Fruit fly (Drosophila melanogaster) whole organism, prepupa: ENCODE measurements around the gene Pdxk.

Source experiments
- Blimp-1 ChIP-seq: fragments of 200-800 bp; sonication (Bioruptor generic); optimal IDR thresholded peaks from 3 replicates; lab custom pipeline; 2017; ENCODE audit warnings: missing biosample characterization, missing genetic modification characterization, mild to moderate bottlenecking, moderate library complexity, missing genetic modification reagents
- CG10631 ChIP-seq: fragments of 200-800 bp; sonication (Bioruptor generic); optimal IDR thresholded peaks from 2 replicates; lab custom pipeline; 2016; ENCODE audit warnings: missing biosample characterization, missing genetic modification characterization
- CG10669 ChIP-seq: fragments of 200-800 bp; sonication (Bioruptor generic); optimal IDR thresholded peaks from 3 replicates; lab custom pipeline; 2018; ENCODE audit warnings: missing biosample characterization, mild to moderate bottlenecking, missing genetic modification characterization, moderate library complexity
- CG11294 ChIP-seq: fragments of 200-800 bp; sonication (Bioruptor generic); IDR thresholded peaks from 2 replicates; pipeline ENCODE4 v1.3.6; 2022; ENCODE audit warnings: missing biosample characterization, missing genetic modification characterization
- CG11902 ChIP-seq: fragments of 200-800 bp; sonication (Bioruptor generic); optimal IDR thresholded peaks from 3 replicates; lab custom pipeline; 2016; ENCODE audit warnings: missing biosample characterization, missing genetic modification characterization
- CG15336 ChIP-seq: fragments of 200-800 bp; sonication (Bioruptor generic); IDR thresholded peaks from 2 replicates; pipeline ENCODE4 v1.3.6; 2022; ENCODE audit warnings: missing biosample characterization, missing genetic modification characterization
- CG1621 ChIP-seq: fragments of 200-800 bp; sonication (Bioruptor generic); optimal IDR thresholded peaks from 3 replicates; lab custom pipeline; 2018; ENCODE audit warnings: missing biosample characterization, mild to moderate bottlenecking, missing genetic modification characterization
- CG16779 ChIP-seq: fragments of 200-800 bp; sonication (Bioruptor generic); optimal IDR thresholded peaks from 3 replicates; lab custom pipeline; 2017; ENCODE audit warnings: missing biosample characterization, mild to moderate bottlenecking, missing genetic modification characterization
- CG3032 ChIP-seq: fragments of 200-800 bp; optimal IDR thresholded peaks from 2 replicates; lab custom pipeline; 2019; ENCODE audit warnings: missing biosample characterization, mild to moderate bottlenecking, missing genetic modification characterization, moderate library complexity
- CG31627 ChIP-seq: fragments of 200-800 bp; sonication (Bioruptor generic); optimal IDR thresholded peaks from 3 replicates; lab custom pipeline; 2016; ENCODE audit warnings: missing biosample characterization, missing genetic modification characterization
- CG32006 ChIP-seq: fragments of 200-800 bp; sonication (Bioruptor generic); optimal IDR thresholded peaks from 3 replicates; lab custom pipeline; 2017; ENCODE audit warnings: missing biosample characterization, mild to moderate bottlenecking, missing genetic modification characterization
- CG34406 ChIP-seq: fragments of 200-800 bp; sonication (Bioruptor generic); optimal IDR thresholded peaks from 3 replicates; lab custom pipeline; 2016; ENCODE audit warnings: missing biosample characterization, missing genetic modification characterization
- CG3919 ChIP-seq: fragments of 200-800 bp; sonication (Bioruptor generic); optimal IDR thresholded peaks from 3 replicates; lab custom pipeline; 2016; ENCODE audit warnings: missing biosample characterization, missing genetic modification characterization
- CG4318 ChIP-seq: fragments of 200-800 bp; sonication (Bioruptor generic); optimal IDR thresholded peaks from 3 replicates; lab custom pipeline; 2017; ENCODE audit warnings: missing biosample characterization, mild to moderate bottlenecking, missing genetic modification characterization
- CG6163 ChIP-seq: fragments of 200-800 bp; sonication (Bioruptor generic); IDR thresholded peaks from 3 replicates; pipeline ENCODE4 v1.3.6; 2022; ENCODE audit warnings: missing biosample characterization, missing genetic modification characterization
- CG6276 ChIP-seq: fragments of 200-800 bp; sonication (Bioruptor generic); optimal IDR thresholded peaks from 2 replicates; lab custom pipeline; 2017; ENCODE audit warnings: missing biosample characterization, mild to moderate bottlenecking, missing genetic modification characterization
- CG6792 ChIP-seq: fragments of 200-800 bp; sonication (Bioruptor generic); optimal IDR thresholded peaks from 3 replicates; lab custom pipeline; 2016; ENCODE audit warnings: missing biosample characterization, missing genetic modification characterization
- CG6808 ChIP-seq: fragments of 200-800 bp; sonication (Bioruptor generic); optimal IDR thresholded peaks from 3 replicates; lab custom pipeline; 2017; ENCODE audit warnings: missing biosample characterization, missing genetic modification characterization, mild to moderate bottlenecking, moderate library complexity, missing genetic modification reagents
- CG6854 ChIP-seq: fragments of 200-800 bp; sonication (Bioruptor generic); optimal IDR thresholded peaks from 2 replicates; lab custom pipeline; 2017; ENCODE audit warnings: missing biosample characterization, mild to moderate bottlenecking, missing genetic modification characterization
- CG7368 ChIP-seq: fragments of 200-800 bp; sonication (Bioruptor generic); optimal IDR thresholded peaks from 3 replicates; lab custom pipeline; 2016; ENCODE audit warnings: missing biosample characterization, missing genetic modification characterization
- CG8319 ChIP-seq: fragments of 200-800 bp; sonication (Bioruptor generic); optimal IDR thresholded peaks from 3 replicates; lab custom pipeline; 2016; ENCODE audit warnings: missing biosample characterization, missing genetic modification characterization
- CG8632 ChIP-seq: fragments of 200-800 bp; sonication (Bioruptor generic); optimal IDR thresholded peaks from 3 replicates; lab custom pipeline; 2016; ENCODE audit warnings: missing biosample characterization, missing genetic modification characterization
- CG9139 ChIP-seq: fragments of 200-800 bp; sonication (Bioruptor generic); optimal IDR thresholded peaks from 3 replicates; lab custom pipeline; 2017; ENCODE audit warnings: missing biosample characterization, mild to moderate bottlenecking, missing genetic modification characterization
- Eip78C ChIP-seq: fragments of 200-800 bp; sonication (Bioruptor generic); peaks from one replicate; lab custom pipeline; 2016; ENCODE audit warnings: missing biosample characterization, missing genetic modification characterization
- Eip93F ChIP-seq: fragments of 200-800 bp; sonication (Bioruptor generic); optimal IDR thresholded peaks from 2 replicates; lab custom pipeline; 2016; ENCODE audit warnings: missing biosample characterization, mild to moderate bottlenecking, missing genetic modification characterization
- Ets21C ChIP-seq: fragments of 200-800 bp; sonication (Bioruptor generic); optimal IDR thresholded peaks from 3 replicates; lab custom pipeline; 2016; ENCODE audit warnings: missing biosample characterization, missing genetic modification characterization
- Ets96B ChIP-seq: fragments of 200-800 bp; optimal IDR thresholded peaks from 2 replicates; lab custom pipeline; 2019; ENCODE audit warnings: missing biosample characterization, mild to moderate bottlenecking, missing genetic modification characterization, moderate library complexity
- Gug ChIP-seq: fragments of 200-800 bp; sonication (Bioruptor generic); IDR thresholded peaks from 2 replicates; pipeline ENCODE4 v1.3.6; 2022; ENCODE audit warnings: missing biosample characterization, missing genetic modification characterization
- Hr38 ChIP-seq: sonication (Bioruptor generic); optimal IDR thresholded peaks from 2 replicates; lab custom pipeline; 2016; ENCODE audit warnings: missing biosample characterization, missing genetic modification characterization
- Hr4 ChIP-seq: fragments of 200-800 bp; sonication (Bioruptor generic); optimal IDR thresholded peaks from 3 replicates; lab custom pipeline; 2016; ENCODE audit warnings: missing biosample characterization, missing genetic modification characterization
- Met ChIP-seq: fragments of 200-800 bp; sonication (Bioruptor generic); optimal IDR thresholded peaks from 3 replicates; lab custom pipeline; 2016; ENCODE audit warnings: missing biosample characterization, missing genetic modification characterization
- OdsH ChIP-seq: fragments of 200-800 bp; sonication (Bioruptor generic); optimal IDR thresholded peaks from 3 replicates; lab custom pipeline; 2016; ENCODE audit warnings: missing biosample characterization, missing genetic modification characterization
- Smox ChIP-seq: fragments of 200-800 bp; sonication (Bioruptor generic); optimal IDR thresholded peaks from 3 replicates; lab custom pipeline; 2016; ENCODE audit warnings: missing biosample characterization, missing genetic modification characterization
- Sox102F ChIP-seq: fragments of 200-800 bp; sonication (Bioruptor generic); optimal IDR thresholded peaks from 2 replicates; lab custom pipeline; 2016; ENCODE audit warnings: missing biosample characterization, mild to moderate bottlenecking, missing genetic modification characterization
- Sox14 ChIP-seq: fragments of 200-800 bp; sonication (Bioruptor generic); optimal IDR thresholded peaks from 3 replicates; lab custom pipeline; 2016; ENCODE audit warnings: missing biosample characterization, missing genetic modification characterization
- Sox15 ChIP-seq: fragments of 200-800 bp; sonication (Bioruptor generic); optimal IDR thresholded peaks from 3 replicates; lab custom pipeline; 2016; ENCODE audit warnings: missing biosample characterization, missing genetic modification characterization
- achi ChIP-seq: fragments of 200-800 bp; sonication (Bioruptor generic); optimal IDR thresholded peaks from 3 replicates; lab custom pipeline; 2016; ENCODE audit warnings: missing biosample characterization, missing genetic modification characterization
- acj6 ChIP-seq: fragments of 200-800 bp; sonication (Bioruptor generic); optimal IDR thresholded peaks from 3 replicates; lab custom pipeline; 2016; ENCODE audit warnings: missing biosample characterization, missing genetic modification characterization
- cyc ChIP-seq: fragments of 200-800 bp; sonication (Bioruptor generic); optimal IDR thresholded peaks from 3 replicates; lab custom pipeline; 2016; ENCODE audit warnings: missing biosample characterization, missing genetic modification characterization
- dac ChIP-seq: fragments of 200-800 bp; sonication (Bioruptor generic); optimal IDR thresholded peaks from 2 replicates; lab custom pipeline; 2017; ENCODE audit warnings: missing biosample characterization, mild to moderate bottlenecking, missing genetic modification characterization
- eg ChIP-seq: fragments of 200-800 bp; sonication (Bioruptor generic); IDR thresholded peaks from 3 replicates; pipeline ENCODE4 v1.3.6; 2022; ENCODE audit warnings: missing biosample characterization, missing genetic modification characterization
- esn ChIP-seq: fragments of 200-800 bp; sonication (Bioruptor generic); optimal IDR thresholded peaks from 2 replicates; lab custom pipeline; 2016; ENCODE audit warnings: missing biosample characterization, mild to moderate bottlenecking, missing genetic modification characterization, moderate library complexity
- fd59A ChIP-seq: fragments of 200-800 bp; sonication (Bioruptor generic); optimal IDR thresholded peaks from 2 replicates; lab custom pipeline; 2017; ENCODE audit warnings: missing biosample characterization, mild to moderate bottlenecking, missing genetic modification characterization, missing genetic modification reagents
- fd85E ChIP-seq: fragments of 200-800 bp; sonication (Bioruptor generic); optimal IDR thresholded peaks from 3 replicates; lab custom pipeline; 2016; ENCODE audit warnings: missing biosample characterization, missing genetic modification characterization
- fkh ChIP-seq: fragments of 200-800 bp; sonication (Bioruptor generic); optimal IDR thresholded peaks from 3 replicates; lab custom pipeline; 2017; ENCODE audit warnings: missing biosample characterization, mild to moderate bottlenecking, missing genetic modification characterization, moderate library complexity
- lz ChIP-seq: fragments of 200-800 bp; sonication (Bioruptor generic); optimal IDR thresholded peaks from 3 replicates; lab custom pipeline; 2016; ENCODE audit warnings: missing biosample characterization, missing genetic modification characterization
- net ChIP-seq: fragments of 200-800 bp; sonication (Bioruptor generic); optimal IDR thresholded peaks from 3 replicates; lab custom pipeline; 2016; ENCODE audit warnings: missing biosample characterization, missing genetic modification characterization
- pdm3 ChIP-seq: fragments of 200-800 bp; sonication (Bioruptor generic); optimal IDR thresholded peaks from 3 replicates; lab custom pipeline; 2016; ENCODE audit warnings: missing biosample characterization, missing genetic modification characterization
- salr ChIP-seq, 2 experiments: fragments of 200-800 bp; sonication (Bioruptor generic); optimal IDR thresholded peaks; 3 replicates each; lab custom pipeline; 2016 to 2018; ENCODE audit warnings: missing biosample characterization in 2 of 2, missing genetic modification characterization in 2 of 2, mild to moderate bottlenecking in 1 of 2
- spab ChIP-seq: fragments of 200-800 bp; sonication (Bioruptor generic); optimal IDR thresholded peaks from 2 replicates; lab custom pipeline; 2017; ENCODE audit warnings: missing biosample characterization, mild to moderate bottlenecking, missing genetic modification characterization, missing genetic modification reagents
- ss ChIP-seq, 2 experiments: fragments of 200-800 bp; sonication (Bioruptor generic); optimal IDR thresholded peaks; 2 replicates in 1 of 2; 3 replicates in 1 of 2; lab custom pipeline; 2017 to 2018; ENCODE audit warnings: mild to moderate bottlenecking in 2 of 2, missing biosample characterization in 2 of 2, missing genetic modification characterization in 2 of 2, moderate library complexity in 1 of 2
- svp ChIP-seq: fragments of 200-800 bp; sonication (Bioruptor generic); peaks from one replicate; lab custom pipeline; 2016; ENCODE audit warnings: missing biosample characterization, missing genetic modification characterization
- vri ChIP-seq: fragments of 200-800 bp; sonication (Bioruptor generic); optimal IDR thresholded peaks from 3 replicates; lab custom pipeline; 2016; ENCODE audit warnings: missing biosample characterization, mild to moderate bottlenecking, missing genetic modification characterization

The Pdxk gene

dm6 chr3L:9360217-9360692 lies at the start of gene Pdxk:
Gene Pdxk, plus strand, starts transcription at chr3L:9360316.
- TF ChIP-seq CG9139 (GFP tag; lab: Kevin White, UChicago) (no peak), CG11902 (GFP tag; lab: Kevin White, UChicago) (no peak), Ets96B (tag; lab: Kevin White, UChicago) (no peak), CG10669 (GFP tag; lab: Kevin White, UChicago) (peak; percentile 71), Ets21C (no peak), CG6808 (GFP tag; lab: Kevin White, UChicago) (no peak), ss (GFP tag; optimal IDR thresholded peaks at IDR 0.05; lab: Kevin White, UChicago) (peak; percentile 14 to 20), Hr4 (GFP tag; lab: Kevin White, UChicago) (no peak), vri (GFP tag; lab: Kevin White, UChicago) (peak; percentile 45), OdsH (GFP tag; lab: Kevin White, UChicago) (no peak), fkh (GFP tag; lab: Kevin White, UChicago) (peak; percentile 84), CG15336 (GFP tag; lab: Robert Waterston, UW) (no peak), achi (GFP tag; lab: Kevin White, UChicago) (no peak), CG6163 (GFP tag; lab: Robert Waterston, UW) (no peak; the same call in 2 of the 3 replicates), cyc (GFP tag; lab: Kevin White, UChicago) (no peak), CG6854 (peak; percentile 19), CG3919 (no peak), Met (GFP tag; lab: Kevin White, UChicago) (no peak), fd59A (GFP tag; lab: Kevin White, UChicago) (no peak), Sox102F (GFP tag; lab: Kevin White, UChicago) (no peak), spab (no peak), CG34406 (no peak), CG1621 (tag; lab: Kevin White, UChicago) (peak; percentile 2), CG6792 (GFP tag; lab: Kevin White, UChicago) (no peak), CG7368 (GFP tag; lab: Kevin White, UChicago) (no peak), fd85E (GFP tag; lab: Kevin White, UChicago) (no peak), CG32006 (GFP tag; lab: Kevin White, UChicago) (no peak), Eip93F (GFP tag; lab: Kevin White, UChicago) (no peak), CG31627 (no peak), CG3032 (tag; lab: Kevin White, UChicago) (no peak), Smox (no peak), Sox14 (peak; percentile 12), lz (GFP tag; lab: Kevin White, UChicago) (no peak), Gug (GFP tag; lab: Robert Waterston, UW) (no peak), CG16779 (peak; percentile 39), salr (GFP tag; optimal IDR thresholded peaks at IDR 0.05; lab: Kevin White, UChicago) (no peak), CG11294 (GFP tag; lab: Robert Waterston, UW) (no peak), CG6276 (GFP tag; lab: Kevin White, UChicago) (peak; percentile 30), svp (GFP tag; lab: Kevin White, UChicago) (peak; percentile 89), Eip78C (GFP tag; lab: Kevin White, UChicago) (peak; percentile 74), net (GFP tag; lab: Kevin White, UChicago) (peak; percentile 3), esn (GFP tag; lab: Kevin White, UChicago) (peak; percentile 3), dac (GFP tag; lab: Kevin White, UChicago) (no peak), eg (GFP tag; lab: Robert Waterston, UW) (no peak), Sox15 (GFP tag; lab: Kevin White, UChicago) (no peak), CG10631 (no peak), Hr38 (no peak), Blimp-1 (GFP tag; lab: Kevin White, UChicago) (no peak), CG8632 (no peak), CG4318 (no peak), pdm3 (no peak), CG8319 (GFP tag; lab: Kevin White, UChicago) (no peak), acj6 (GFP tag; lab: Kevin White, UChicago) (no peak)
